Worm (Caenorhabditis elegans) whole organism, young adult: ENCODE measurements around the gene lin-52.

Source experiments
- B0019.2 ChIP-seq: fragments of 200-800 bp; sonication (Bioruptor generic); conservative IDR thresholded peaks from 2 replicates; pipeline ENCODE4 v1.3.6; 2022; ENCODE audit warnings: missing genetic modification reagents, missing genetic modification characterization, missing compliant biosample characterization
- B0035.1 ChIP-seq: sonication (generic microtip); optimal IDR thresholded peaks from 2 replicates; lab custom pipeline; 2016; ENCODE audit warnings: missing genetic modification characterization, mild to moderate bottlenecking, missing compliant biosample characterization, missing genotype, missing genetic modification reagents
- B0336.3 ChIP-seq: fragments of 200-800 bp; sonication (Bioruptor generic); IDR thresholded peaks from 2 replicates; pipeline ENCODE4 v1.3.6; 2022; ENCODE audit warnings: missing genetic modification characterization, missing compliant biosample characterization
- F10E7.11 ChIP-seq: sonication (generic microtip); optimal IDR thresholded peaks from 2 replicates; lab custom pipeline; 2017; ENCODE audit warnings: mild to moderate bottlenecking, missing genetic modification characterization, moderate library complexity, missing compliant biosample characterization
- T26A5.8 ChIP-seq: sonication (generic microtip); optimal IDR thresholded peaks from 2 replicates; lab custom pipeline; 2016; ENCODE audit warnings: missing genetic modification characterization, missing compliant biosample characterization
- Y56A3A.18 ChIP-seq: fragments of 200-800 bp; sonication (Bioruptor generic); IDR thresholded peaks from 2 replicates; pipeline ENCODE4 v1.3.6; 2022; ENCODE audit warnings: missing genetic modification reagents, missing genetic modification characterization, missing compliant biosample characterization
- akir-1 ChIP-seq: fragments of 200-800 bp; sonication (Bioruptor generic); optimal IDR thresholded peaks from 2 replicates; lab custom pipeline; 2018; ENCODE audit warnings: mild to moderate bottlenecking, missing genetic modification characterization, moderate library complexity, missing compliant biosample characterization
- ama-1 ChIP-seq, 3 experiments: fragments of 150-350 bp in 1 of 3; sonication (generic microtip) in 2 of 3; optimal IDR thresholded peaks; 2 replicates each; lab custom pipeline; 2014 to 2018; ENCODE audit warnings: missing biosample characterization in 2 of 3, missing genetic modification characterization in 2 of 3, missing genetic modification reagents in 2 of 3
- attf-5 ChIP-seq: fragments of 200-800 bp; sonication (Bioruptor generic); optimal IDR thresholded peaks from 2 replicates; lab custom pipeline; 2018; ENCODE audit warnings: mild to moderate bottlenecking, missing genetic modification characterization, missing compliant biosample characterization
- bed-1 ChIP-seq: fragments of 200-800 bp; sonication (Bioruptor generic); IDR thresholded peaks from 2 replicates; pipeline ENCODE4 v1.3.6; 2022; ENCODE audit warnings: missing genetic modification reagents, missing genetic modification characterization, missing compliant biosample characterization
- ccch-3 ChIP-seq: fragments of 200-800 bp; sonication (Bioruptor generic); optimal IDR thresholded peaks from 2 replicates; lab custom pipeline; 2018; ENCODE audit warnings: mild to moderate bottlenecking, missing genetic modification characterization, missing compliant biosample characterization
- ceh-40 ChIP-seq: fragments of 200-800 bp; sonication (Bioruptor generic); IDR thresholded peaks from 2 replicates; pipeline ENCODE4 v1.3.6; 2022; ENCODE audit warnings: missing genetic modification characterization, missing compliant biosample characterization
- ceh-91 ChIP-seq: fragments of 200-800 bp; sonication (Bioruptor generic); IDR thresholded peaks from 2 replicates; pipeline ENCODE4 v1.3.6; 2022; ENCODE audit warnings: missing genetic modification reagents, missing genetic modification characterization, missing compliant biosample characterization
- egl-18 ChIP-seq: fragments of 200-800 bp; sonication (Bioruptor generic); IDR thresholded peaks from 2 replicates; pipeline ENCODE4 v1.3.6; 2022; ENCODE audit warnings: missing genetic modification reagents, missing genetic modification characterization, missing compliant biosample characterization
- ekl-4 ChIP-seq: fragments of 200-800 bp; sonication (Bioruptor generic); IDR thresholded peaks from 2 replicates; pipeline ENCODE4 v1.3.6; 2022; ENCODE audit warnings: missing genetic modification reagents, missing genetic modification characterization, missing compliant biosample characterization
- fkh-3 ChIP-seq: sonication (generic microtip); optimal IDR thresholded peaks from 2 replicates; lab custom pipeline; 2016; ENCODE audit warnings: mild to moderate bottlenecking, missing genetic modification characterization, missing compliant biosample characterization
- gei-17 ChIP-seq: fragments of 200-800 bp; sonication (Bioruptor generic); optimal IDR thresholded peaks from 2 replicates; lab custom pipeline; 2018; ENCODE audit warnings: mild to moderate bottlenecking, missing genetic modification characterization, missing compliant biosample characterization
- hlh-26 ChIP-seq: fragments of 200-800 bp; sonication (Bioruptor generic); conservative IDR thresholded peaks from 2 replicates; pipeline ENCODE4 v1.3.6; 2022; ENCODE audit warnings: missing genetic modification reagents, missing genetic modification characterization, missing compliant biosample characterization
- hmg-20 ChIP-seq: fragments of 200-800 bp; sonication (Bioruptor generic); IDR thresholded peaks from 2 replicates; pipeline ENCODE4 v1.3.6; 2022; ENCODE audit warnings: missing genetic modification reagents, missing genetic modification characterization, missing compliant biosample characterization
- hrde-1 ChIP-seq: sonication (generic microtip); optimal IDR thresholded peaks from 2 replicates; lab custom pipeline; 2016; ENCODE audit warnings: missing genetic modification characterization, mild to moderate bottlenecking, missing compliant biosample characterization, moderate library complexity, missing genotype, missing genetic modification reagents, borderline replicate concordance
- hsf-1 ChIP-seq: fragments of 200-800 bp; sonication (Bioruptor generic); IDR thresholded peaks from 2 replicates; pipeline ENCODE4 v1.3.6; 2022; ENCODE audit warnings: missing genetic modification reagents, missing genetic modification characterization, missing compliant biosample characterization
- lin-26 ChIP-seq: fragments of 200-800 bp; sonication (Bioruptor generic); IDR thresholded peaks from 2 replicates; pipeline ENCODE4 v1.3.6; 2022; ENCODE audit warnings: missing genetic modification reagents, missing genetic modification characterization, missing compliant biosample characterization
- lin-35 ChIP-seq, 3 experiments: fragments of 150-350 bp in 2 of 3; sonication (generic microtip) in 1 of 3; optimal IDR thresholded peaks; 2 replicates each; lab custom pipeline; 2014 to 2018; ENCODE audit warnings: missing biosample characterization in 3 of 3, missing genetic modification characterization in 3 of 3, missing genetic modification reagents in 3 of 3
- lin-40 ChIP-seq: sonication (generic microtip); optimal IDR thresholded peaks from 2 replicates; lab custom pipeline; 2016; ENCODE audit warnings: missing genetic modification characterization, mild to moderate bottlenecking, missing compliant biosample characterization, missing genotype, missing genetic modification reagents
- madf-10 ChIP-seq: sonication (generic microtip); optimal IDR thresholded peaks from 2 replicates; lab custom pipeline; 2016; ENCODE audit warnings: mild to moderate bottlenecking, missing genetic modification characterization, missing compliant biosample characterization
- madf-6 ChIP-seq: fragments of 200-800 bp; sonication (Bioruptor generic); IDR thresholded peaks from 2 replicates; pipeline ENCODE4 v1.3.6; 2022; ENCODE audit warnings: missing genetic modification reagents, missing genetic modification characterization, missing compliant biosample characterization
- nfya-1 ChIP-seq: sonication (generic microtip); optimal IDR thresholded peaks from 2 replicates; lab custom pipeline; 2017; ENCODE audit warnings: antibody characterized with exemption, missing compliant biosample characterization, missing genetic modification characterization, borderline replicate concordance; ENCODE audit not compliant: insufficient read depth
- nhr-80 ChIP-seq: sonication (generic microtip); optimal IDR thresholded peaks from 2 replicates; lab custom pipeline; 2016; ENCODE audit warnings: missing genetic modification characterization, missing compliant biosample characterization
- rec-8 ChIP-seq, 2 experiments: sonication (generic microtip); optimal IDR thresholded peaks; 2 replicates each; lab custom pipeline; 2016; ENCODE audit warnings: mild to moderate bottlenecking in 2 of 2, missing genetic modification characterization in 2 of 2, missing genetic modification reagents in 2 of 2, missing genotype in 2 of 2, missing biosample characterization in 1 of 2, missing compliant biosample characterization in 1 of 2, moderate library complexity in 1 of 2
- rpc-1 ChIP-seq, 2 experiments: fragments of 150-350 bp in 1 of 2; sonication (generic microtip) in 1 of 2; optimal IDR thresholded peaks; 2 replicates each; lab custom pipeline; 2014 to 2018; ENCODE audit warnings: missing biosample characterization in 1 of 2, missing genetic modification characterization in 1 of 2, missing genetic modification reagents in 1 of 2, missing genotype in 1 of 2
- snpc-1.3 ChIP-seq: sonication (generic microtip); optimal IDR thresholded peaks from 2 replicates; lab custom pipeline; 2017; ENCODE audit warnings: missing genetic modification characterization, mild to moderate bottlenecking, missing compliant biosample characterization, antibody characterized with exemption, moderate library complexity, missing genotype, missing genetic modification reagents; ENCODE audit not compliant: insufficient read depth
- snpc-4 ChIP-seq, 5 experiments: fragments of 150-350 bp in 1 of 5; sonication (generic microtip) in 4 of 5; optimal IDR thresholded peaks; 2 replicates each; lab custom pipeline; 2014 to 2018; ENCODE audit warnings: missing genetic modification characterization in 5 of 5, missing biosample characterization in 3 of 5, antibody characterized with exemption in 2 of 5, mild to moderate bottlenecking in 2 of 5, missing compliant biosample characterization in 2 of 5, missing genotype in 2 of 5, moderate library complexity in 2 of 5, missing genetic modification reagents in 1 of 5
- somi-1 ChIP-seq: fragments of 200-800 bp; sonication (Bioruptor generic); optimal IDR thresholded peaks from 2 replicates; lab custom pipeline; 2018; ENCODE audit warnings: mild to moderate bottlenecking, missing genetic modification characterization, missing compliant biosample characterization
- zim-3 ChIP-seq: sonication (generic microtip); optimal IDR thresholded peaks from 2 replicates; lab custom pipeline; 2017; ENCODE audit warnings: mild to moderate bottlenecking, missing genetic modification characterization, moderate library complexity, missing compliant biosample characterization

lin-52 gene

ce11 chrIII:9783133-9783590, 41.4 kb downstream of the lin-52 start (continued):
- peak; percentile 42 for TF ChIP-seq madf-6 (GFP tag; lab: Robert Waterston, UW)
- no peak for TF ChIP-seq lin-26 (GFP tag; lab: Robert Waterston, UW)
- peak; percentile 38 for TF ChIP-seq lin-40
- peak; percentile 6 for TF ChIP-seq hrde-1 (tag; lab: Kevin White, UChicago)
- TF ChIP-seq gei-17 (GFP tag; lab: Kevin White, UChicago) = peak; percentile 3
- 0 out of 2 replicates have a peak, but pooled peaks have one; percentile 14 for TF ChIP-seq bed-1
- peak in 1 of 3 experiments; percentile 57 for TF ChIP-seq lin-35 (GFP tag; optimal IDR thresholded peaks at IDR 0.05; lab: Kevin White, UChicago)
- TF ChIP-seq nhr-80 = no peak
- no peak for TF ChIP-seq egl-18 (GFP tag; lab: Robert Waterston, UW)
- TF ChIP-seq hlh-26 (GFP tag; lab: Robert Waterston, UW) = no peak
- TF ChIP-seq snpc-4 (GFP tag; optimal IDR thresholded peaks at IDR 0.05; lab: Kevin White, UChicago) = no peak
- peak in 1 of 4 experiments; percentile 2 for TF ChIP-seq snpc-4 (tag; optimal IDR thresholded peaks at IDR 0.05; lab: Kevin White, UChicago)
- TF ChIP-seq akir-1 (GFP tag; lab: Kevin White, UChicago) = no peak
- TF ChIP-seq somi-1 (GFP tag; lab: Kevin White, UChicago) = no peak
- TF ChIP-seq ekl-4 (GFP tag; lab: Robert Waterston, UW) = peak; percentile 17; the same call in 1 of the 2 replicates
- peak; percentile 54; the same call in 1 of the 2 replicates for TF ChIP-seq Y56A3A.18
- TF ChIP-seq hmg-20 (GFP tag; lab: Robert Waterston, UW) = no peak
- TF ChIP-seq ceh-91 (GFP tag; lab: Robert Waterston, UW) = no peak
- TF ChIP-seq B0035.1 (tag; lab: Kevin White, UChicago) = peak; percentile 7
- 0 out of 2 replicates have a peak, but pooled peaks have one; percentile 54 for TF ChIP-seq hsf-1 (GFP tag; lab: Robert Waterston, UW)
- TF ChIP-seq madf-10 (tag; lab: Kevin White, UChicago) = no peak
- no peak for TF ChIP-seq fkh-3 (tag; lab: Kevin White, UChicago)
- no peak for TF ChIP-seq ama-1 (optimal IDR thresholded peaks at IDR 0.05; lab: Kevin White, UChicago)
- no peak for TF ChIP-seq ama-1 (GFP tag; optimal IDR thresholded peaks at IDR 0.05; lab: Kevin White, UChicago)
- TF ChIP-seq ceh-40 = no peak
- TF ChIP-seq attf-5 (GFP tag; lab: Kevin White, UChicago) = peak; percentile 21
- no peak for TF ChIP-seq ccch-3 (GFP tag; lab: Kevin White, UChicago)
- TF ChIP-seq B0019.2 (GFP tag; lab: Robert Waterston, UW) = no peak
- peak; percentile 50; the same call in 1 of the 2 replicates for TF ChIP-seq B0336.3 (GFP tag; lab: Robert Waterston, UW)
- TF ChIP-seq snpc-1.3 (tag; lab: Kevin White, UChicago) = no peak
- no peak for TF ChIP-seq nfya-1 (tag; lab: Kevin White, UChicago)
- TF ChIP-seq T26A5.8 = no peak
- no peak for TF ChIP-seq zim-3 (tag; lab: Kevin White, UChicago)
- TF ChIP-seq F10E7.11 = peak; percentile 62
- TF ChIP-seq rpc-1 (optimal IDR thresholded peaks at IDR 0.05; lab: Kevin White, UChicago) = no peak
- no peak for TF ChIP-seq rpc-1 (tag; optimal IDR thresholded peaks at IDR 0.05; lab: Kevin White, UChicago)
- TF ChIP-seq, all 124 proteins: peak for 29

DNA sequence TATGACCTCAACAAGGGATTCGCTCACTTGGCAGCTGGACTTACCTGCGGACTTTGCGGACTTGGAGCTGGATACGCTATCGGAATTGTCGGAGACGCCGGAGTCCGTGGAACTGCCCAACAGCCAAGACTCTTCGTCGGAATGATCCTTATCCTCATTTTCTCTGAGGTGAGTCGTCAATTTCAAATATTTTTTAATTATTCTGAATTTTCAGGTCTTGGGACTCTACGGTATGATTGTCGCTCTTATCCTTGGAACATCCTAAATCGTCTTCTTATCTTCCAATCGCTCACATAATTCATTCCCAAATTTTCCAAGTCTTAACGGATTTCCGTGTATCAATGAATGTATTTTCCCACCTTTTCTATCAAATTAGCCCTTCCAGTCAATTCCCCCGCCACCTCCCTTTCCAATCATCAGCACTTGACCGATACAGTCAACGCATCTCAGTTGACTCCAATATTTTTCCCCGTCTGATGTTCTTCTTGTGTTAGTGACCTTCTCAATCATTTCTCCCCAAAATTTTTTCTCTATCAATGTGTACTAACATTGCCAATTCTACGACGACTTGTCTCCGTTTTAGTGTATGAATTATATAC, 42.0 kb downstream of the lin-52 start, which contains the start of gene R10E11.6:
Gene R10E11.6, plus strand, starts transcription at position 524 of the 599 bp plus-strand sequence.
- TF ChIP-seq B0336.3 (GFP tag; lab: Robert Waterston, UW) (no peak), rec-8 (tag; optimal IDR thresholded peaks at IDR 0.05; lab: Kevin White, UChicago) (peak in 1 of 2 experiments; percentile 19)
- TF ChIP-seq, all 124 proteins: peak for 1
